Worm (Caenorhabditis elegans) whole organism, L1 larva: ENCODE measurements around the gene Y17G7B.23.

ENCODE experiments used
- efl-1 ChIP-seq, 4 experiments: fragments of 150-350 bp; optimal IDR thresholded peaks in 3 of 4; peaks in 1 of 4; 1 replicate in 1 of 4; 2 replicates in 3 of 4; lab custom pipeline; 2014; ENCODE audit warnings: missing biosample characterization in 2 of 4, missing genetic modification characterization in 2 of 4, missing genetic modification reagents in 2 of 4
- efl-3 ChIP-seq: fragments of 200-800 bp; sonication (Bioruptor generic); optimal IDR thresholded peaks from 2 replicates; lab custom pipeline; 2018; ENCODE audit warnings: mild to moderate bottlenecking, missing genetic modification characterization, missing compliant biosample characterization
- rnt-1 ChIP-seq: sonication (generic microtip); optimal IDR thresholded peaks from 2 replicates; lab custom pipeline; 2016; ENCODE audit warnings: mild to moderate bottlenecking, missing genetic modification characterization, moderate library complexity, missing compliant biosample characterization
- unc-30 ChIP-seq: sonication (generic microtip); optimal IDR thresholded peaks from 2 replicates; lab custom pipeline; 2017; ENCODE audit warnings: missing biosample characterization, missing genetic modification characterization

ce11 chrII:11979449-11980095 is 19.4 kb upstream of the Y17G7B.23 start, which contains the start of the genes ash-2 and Y17G7B.20:
- TF ChIP-seq unc-30 (tag; lab: Kevin White, UChicago) (no peak), efl-3 (GFP tag; lab: Kevin White, UChicago) (no peak), rnt-1 (tag; lab: Kevin White, UChicago) (peak; percentile 46), efl-1 (optimal IDR thresholded peaks at IDR 0.05; lab: Kevin White, UChicago) (peak in 1 of 2 experiments; percentile 42), efl-1 (GFP tag; optimal IDR thresholded peaks at IDR 0.05 in 1 of 2; lab: Kevin White, UChicago) (peak in 1 of 2 experiments; percentile 47)
